Worm (Caenorhabditis elegans) whole organism, L1 larva: ENCODE measurements around the gene C11G6.2.

Source experiments
- C04F5.9 ChIP-seq: sonication (generic microtip); optimal IDR thresholded peaks from 2 replicates; lab custom pipeline; 2016; ENCODE audit warnings: missing genetic modification characterization, missing compliant biosample characterization
- aha-1 ChIP-seq: fragments of 150-350 bp; optimal IDR thresholded peaks from 2 replicates; lab custom pipeline; 2014; ENCODE audit warnings: missing biosample characterization, missing genetic modification characterization
- blmp-1 ChIP-seq: fragments of 150-350 bp; optimal IDR thresholded peaks from 2 replicates; lab custom pipeline; 2014; ENCODE audit warnings: missing biosample characterization, missing genetic modification characterization
- ceh-63 ChIP-seq: fragments of 200-800 bp; sonication (Bioruptor generic); optimal IDR thresholded peaks from 2 replicates; lab custom pipeline; 2018; ENCODE audit warnings: mild to moderate bottlenecking, missing genetic modification characterization, missing compliant biosample characterization
- dsc-1 ChIP-seq: sonication (generic microtip); optimal IDR thresholded peaks from 2 replicates; lab custom pipeline; 2016; ENCODE audit warnings: mild to moderate bottlenecking, missing genetic modification characterization, missing compliant biosample characterization
- efl-3 ChIP-seq: fragments of 200-800 bp; sonication (Bioruptor generic); optimal IDR thresholded peaks from 2 replicates; lab custom pipeline; 2018; ENCODE audit warnings: mild to moderate bottlenecking, missing genetic modification characterization, missing compliant biosample characterization
- egl-13 ChIP-seq: sonication (generic microtip); optimal IDR thresholded peaks from 2 replicates; lab custom pipeline; 2016; ENCODE audit warnings: missing genotype, missing genetic modification reagents, missing genetic modification characterization, missing compliant biosample characterization
- egl-27 ChIP-seq, 2 experiments: fragments of 150-350 bp in 1 of 2; sonication (generic microtip); optimal IDR thresholded peaks; 3 replicates each; lab custom pipeline; 2017 to 2018; ENCODE audit warnings: missing biosample characterization in 2 of 2, missing genetic modification characterization in 2 of 2, missing genetic modification reagents in 2 of 2
- elt-2 ChIP-seq: sonication (generic microtip); optimal IDR thresholded peaks from 2 replicates; lab custom pipeline; 2016; ENCODE audit warnings: missing genetic modification characterization, mild to moderate bottlenecking, inconsistent platforms, missing compliant biosample characterization, missing genetic modification reagents
- fkh-10 ChIP-seq: sonication (generic microtip); optimal IDR thresholded peaks from 2 replicates; lab custom pipeline; 2017; ENCODE audit warnings: missing biosample characterization, missing genetic modification reagents, missing genetic modification characterization
- fkh-8 ChIP-seq: sonication (generic microtip); optimal IDR thresholded peaks from 2 replicates; lab custom pipeline; 2016; ENCODE audit warnings: mild to moderate bottlenecking, missing genetic modification characterization, missing compliant biosample characterization
- fos-1 ChIP-seq: fragments of 150-350 bp; optimal IDR thresholded peaks from 2 replicates; lab custom pipeline; 2014; ENCODE audit warnings: missing biosample characterization, missing genetic modification characterization
- grh-1 ChIP-seq: fragments of 200-800 bp; sonication (Bioruptor generic); IDR thresholded peaks from 2 replicates; pipeline ENCODE4 v1.3.6; 2022; ENCODE audit warnings: missing genetic modification reagents, missing genetic modification characterization, missing compliant biosample characterization
- hlh-17 ChIP-seq: fragments of 200-800 bp; sonication (Bioruptor generic); optimal IDR thresholded peaks from 2 replicates; lab custom pipeline; 2018; ENCODE audit warnings: missing genetic modification characterization, mild to moderate bottlenecking, missing compliant biosample characterization, moderate library complexity, borderline replicate concordance
- hlh-4 ChIP-seq: sonication (generic microtip); optimal IDR thresholded peaks from 2 replicates; lab custom pipeline; 2016; ENCODE audit warnings: mild to moderate bottlenecking, missing genetic modification characterization, missing compliant biosample characterization
- hpl-2 ChIP-seq: fragments of 150-350 bp; optimal IDR thresholded peaks from 2 replicates; lab custom pipeline; 2014; ENCODE audit warnings: missing biosample characterization, missing genetic modification reagents, missing genetic modification characterization
- jun-1 ChIP-seq: fragments of 150-350 bp; optimal IDR thresholded peaks from 2 replicates; lab custom pipeline; 2014; ENCODE audit warnings: missing biosample characterization, missing genetic modification reagents, missing genetic modification characterization
- lin-14 ChIP-seq: fragments of 200-800 bp; sonication (Bioruptor generic); optimal IDR thresholded peaks from 2 replicates; lab custom pipeline; 2018; ENCODE audit warnings: mild to moderate bottlenecking, missing genetic modification characterization, moderate library complexity, missing compliant biosample characterization
- lin-35 ChIP-seq, 2 experiments: fragments of 150-350 bp; optimal IDR thresholded peaks; 2 replicates each; lab custom pipeline; 2014; ENCODE audit warnings: missing biosample characterization in 2 of 2, missing genetic modification characterization in 2 of 2, missing genetic modification reagents in 2 of 2
- lin-39 ChIP-seq: fragments of 150-350 bp; optimal IDR thresholded peaks from 2 replicates; lab custom pipeline; 2014; ENCODE audit warnings: missing biosample characterization, missing genetic modification reagents, missing genetic modification characterization
- lir-3 ChIP-seq: sonication (generic microtip); optimal IDR thresholded peaks from 2 replicates; lab custom pipeline; 2016; ENCODE audit warnings: mild to moderate bottlenecking, missing genetic modification characterization, moderate library complexity, missing compliant biosample characterization; ENCODE audit not compliant: poor library complexity
- lsy-2 ChIP-seq, 2 experiments: fragments of 150-350 bp; optimal IDR thresholded peaks; 2 replicates each; lab custom pipeline; 2014; ENCODE audit warnings: missing biosample characterization in 2 of 2, missing genetic modification characterization in 2 of 2
- mdl-1 ChIP-seq, 2 experiments: fragments of 150-350 bp; optimal IDR thresholded peaks; 2 replicates each; lab custom pipeline; 2014 to 2017; ENCODE audit warnings: missing biosample characterization in 2 of 2, missing genetic modification characterization in 2 of 2, inconsistent platforms in 1 of 2
- nhr-20 ChIP-seq: sonication (generic microtip); optimal IDR thresholded peaks from 2 replicates; lab custom pipeline; 2016; ENCODE audit warnings: mild to moderate bottlenecking, missing genetic modification characterization, missing compliant biosample characterization
- nhr-237 ChIP-seq: fragments of 150-350 bp; optimal IDR thresholded peaks from 2 replicates; lab custom pipeline; 2014; ENCODE audit warnings: missing biosample characterization, missing genetic modification characterization
- nhr-47 ChIP-seq: sonication (generic microtip); optimal IDR thresholded peaks from 2 replicates; lab custom pipeline; 2016; ENCODE audit warnings: mild to moderate bottlenecking, missing genetic modification characterization, moderate library complexity, missing compliant biosample characterization
- nhr-71 ChIP-seq: sonication (generic microtip); optimal IDR thresholded peaks from 2 replicates; lab custom pipeline; 2016; ENCODE audit warnings: mild to moderate bottlenecking, missing genetic modification characterization, moderate library complexity, missing compliant biosample characterization
- nhr-85 ChIP-seq: sonication (generic microtip); peaks from one replicate; lab custom pipeline; 2016; ENCODE audit warnings: missing genetic modification characterization, inconsistent platforms, missing compliant biosample characterization
- pag-3 ChIP-seq: sonication (generic microtip); optimal IDR thresholded peaks from 2 replicates; lab custom pipeline; 2017; ENCODE audit warnings: missing genetic modification characterization, mild to moderate bottlenecking, missing compliant biosample characterization, antibody characterized with exemption, borderline replicate concordance; ENCODE audit not compliant: insufficient read depth
- pax-3 ChIP-seq: fragments of 200-800 bp; sonication (Bioruptor generic); optimal IDR thresholded peaks from 2 replicates; lab custom pipeline; 2018; ENCODE audit warnings: mild to moderate bottlenecking, missing genetic modification characterization, moderate library complexity, missing compliant biosample characterization
- rnt-1 ChIP-seq: sonication (generic microtip); optimal IDR thresholded peaks from 2 replicates; lab custom pipeline; 2016; ENCODE audit warnings: mild to moderate bottlenecking, missing genetic modification characterization, moderate library complexity, missing compliant biosample characterization
- snpc-4 ChIP-seq: fragments of 150-350 bp; optimal IDR thresholded peaks from 2 replicates; lab custom pipeline; 2014; ENCODE audit warnings: missing biosample characterization, missing genetic modification characterization
- snu-23 ChIP-seq: sonication (generic microtip); optimal IDR thresholded peaks from 2 replicates; lab custom pipeline; 2016; ENCODE audit warnings: missing genetic modification characterization, missing compliant biosample characterization
- swsn-7 ChIP-seq: sonication (generic microtip); optimal IDR thresholded peaks from 2 replicates; lab custom pipeline; 2016; ENCODE audit warnings: missing genetic modification characterization, missing compliant biosample characterization
- tbx-2 ChIP-seq: sonication (generic microtip); optimal IDR thresholded peaks from 2 replicates; lab custom pipeline; 2016; ENCODE audit warnings: missing genetic modification characterization, missing compliant biosample characterization
- tlp-1 ChIP-seq: fragments of 150-350 bp; optimal IDR thresholded peaks from 2 replicates; lab custom pipeline; 2014; ENCODE audit warnings: missing biosample characterization, missing genetic modification characterization
- unc-30 ChIP-seq: sonication (generic microtip); optimal IDR thresholded peaks from 2 replicates; lab custom pipeline; 2017; ENCODE audit warnings: missing biosample characterization, missing genetic modification characterization
- unc-86 ChIP-seq: sonication (generic microtip); optimal IDR thresholded peaks from 2 replicates; lab custom pipeline; 2016; ENCODE audit warnings: missing genetic modification characterization, missing compliant biosample characterization
- xbp-1 ChIP-seq: sonication (generic microtip); optimal IDR thresholded peaks from 2 replicates; lab custom pipeline; 2016; ENCODE audit warnings: missing genetic modification characterization, missing compliant biosample characterization
- zag-1 ChIP-seq: fragments of 150-350 bp; optimal IDR thresholded peaks from 2 replicates; lab custom pipeline; 2014; ENCODE audit warnings: missing biosample characterization, missing genetic modification characterization
- zip-4 ChIP-seq: fragments of 200-800 bp; sonication (Bioruptor generic); optimal IDR thresholded peaks from 2 replicates; lab custom pipeline; 2018; ENCODE audit warnings: mild to moderate bottlenecking, missing genetic modification characterization, moderate library complexity, missing compliant biosample characterization
- ztf-11 ChIP-seq, 2 experiments: sonication (generic microtip); optimal IDR thresholded peaks; 2 replicates each; lab custom pipeline; 2016 to 2017; ENCODE audit warnings: missing genetic modification characterization in 2 of 2, missing biosample characterization in 1 of 2, missing compliant biosample characterization in 1 of 2

C11G6.2 gene

ce11 chrX:16349019-16349418 lies 20.6 kb downstream of the C11G6.2 start (continued):
- TF ChIP-seq lin-39 (tag; lab: Kevin White, UChicago) (no peak), nhr-71 (tag; lab: Kevin White, UChicago) (peak; percentile 64), zag-1 (tag; lab: Kevin White, UChicago) (no peak), pax-3 (tag; lab: Kevin White, UChicago) (no peak), fkh-10 (no peak), mdl-1 (tag; optimal IDR thresholded peaks at IDR 0.05; lab: Kevin White, UChicago) (peak in 1 of 2 experiments; percentile 57), aha-1 (tag; lab: Kevin White, UChicago) (no peak), C04F5.9 (tag; lab: Kevin White, UChicago) (no peak)

DNA sequence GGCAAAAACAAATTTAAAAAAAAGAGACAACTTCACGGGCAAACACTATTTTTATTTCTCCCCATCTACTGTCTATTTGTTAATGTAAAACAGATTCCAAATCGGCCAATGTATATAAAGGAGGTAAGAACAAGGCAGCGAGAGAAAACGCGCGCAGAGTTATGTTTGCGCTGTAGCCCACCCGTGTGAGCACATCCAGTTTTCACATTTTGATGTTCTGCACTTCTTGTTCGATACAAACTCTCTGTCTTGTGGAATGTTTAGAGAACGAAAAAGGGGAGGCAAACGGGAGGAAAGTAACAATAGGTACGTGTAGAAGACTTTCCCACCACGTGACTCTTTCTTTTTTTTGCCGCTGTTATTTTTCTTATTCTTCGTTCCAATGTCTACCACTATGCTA lies 24.1 kb downstream of the C11G6.2 start:
- no peak for TF ChIP-seq lir-3 (tag; lab: Kevin White, UChicago)
- no peak for TF ChIP-seq lsy-2 (tag; optimal IDR thresholded peaks at IDR 0.05; lab: Kevin White, UChicago)
- TF ChIP-seq nhr-47: no peak
- TF ChIP-seq blmp-1 (tag; lab: Kevin White, UChicago): no peak
- TF ChIP-seq grh-1 (GFP tag; lab: Robert Waterston, UW): no peak
- no peak for TF ChIP-seq egl-13
- TF ChIP-seq nhr-85 (tag; lab: Kevin White, UChicago): peak; percentile 46
- TF ChIP-seq fkh-8 (tag; lab: Kevin White, UChicago): no peak
- TF ChIP-seq zag-1 (tag; lab: Kevin White, UChicago): no peak
- TF ChIP-seq hpl-2 (GFP tag; lab: Kevin White, UChicago): no peak
- peak in 1 of 2 experiments; percentile 43 for TF ChIP-seq lin-35 (GFP tag; optimal IDR thresholded peaks at IDR 0.05; lab: Kevin White, UChicago)
- no peak for TF ChIP-seq zip-4
- TF ChIP-seq snpc-4 (tag; lab: Kevin White, UChicago): no peak
- no peak for TF ChIP-seq jun-1 (tag; lab: Kevin White, UChicago)
- peak; percentile 33 for TF ChIP-seq nhr-20 (tag; lab: Kevin White, UChicago)
- no peak for TF ChIP-seq ztf-11 (tag; optimal IDR thresholded peaks at IDR 0.05; lab: Kevin White, UChicago)
- TF ChIP-seq hlh-17 (GFP tag; lab: Kevin White, UChicago): no peak
- peak in 1 of 2 experiments; percentile 42 for TF ChIP-seq mdl-1 (tag; optimal IDR thresholded peaks at IDR 0.05; lab: Kevin White, UChicago)
- peak; percentile 33 for TF ChIP-seq lin-14 (GFP tag; lab: Kevin White, UChicago)
- no peak for TF ChIP-seq unc-30 (tag; lab: Kevin White, UChicago)
- TF ChIP-seq rnt-1 (tag; lab: Kevin White, UChicago): no peak
- TF ChIP-seq hlh-4: no peak
- TF ChIP-seq efl-3: no peak
- TF ChIP-seq tbx-2 (tag; lab: Kevin White, UChicago): peak; percentile 59
- no peak for TF ChIP-seq tlp-1 (tag; lab: Kevin White, UChicago)
- TF ChIP-seq dsc-1 (tag; lab: Kevin White, UChicago): no peak
- no peak for TF ChIP-seq elt-2 (tag; lab: Kevin White, UChicago)
- TF ChIP-seq fos-1 (tag; lab: Kevin White, UChicago): no peak

- TF ChIP-seq swsn-7 (tag; lab: Kevin White, UChicago): no peak
- no peak for TF ChIP-seq unc-86 (tag; lab: Kevin White, UChicago)
- TF ChIP-seq jun-1 (tag; lab: Kevin White, UChicago): no peak
- TF ChIP-seq nhr-85 (tag; lab: Kevin White, UChicago): peak; percentile 61
- peak; percentile 16 for TF ChIP-seq nhr-237 (tag; lab: Kevin White, UChicago)
- TF ChIP-seq fkh-8 (tag; lab: Kevin White, UChicago): no peak
- peak; percentile 38 for TF ChIP-seq lin-14 (GFP tag; lab: Kevin White, UChicago)
- peak in 1 of 2 experiments; percentile 17 for TF ChIP-seq lsy-2 (tag; optimal IDR thresholded peaks at IDR 0.05; lab: Kevin White, UChicago)
- TF ChIP-seq blmp-1 (tag; lab: Kevin White, UChicago): peak; percentile 29
- TF ChIP-seq mdl-1 (tag; optimal IDR thresholded peaks at IDR 0.05; lab: Kevin White, UChicago): no peak
- peak; percentile 5 for TF ChIP-seq snu-23 (GFP tag; lab: Kevin White, UChicago)
- TF ChIP-seq egl-27 (tag; optimal IDR thresholded peaks at IDR 0.05; lab: Kevin White, UChicago): no peak
- no peak for TF ChIP-seq pag-3 (tag; lab: Kevin White, UChicago)
- TF ChIP-seq ceh-63 (GFP tag; lab: Kevin White, UChicago): no peak
- TF ChIP-seq xbp-1 (tag; lab: Kevin White, UChicago): no peak
Measured at ce11 chrX:16354598-16355211, 26.3 kb downstream of the C11G6.2 start, which contains the start of gene nhr-28. Gene nhr-28, plus strand, starts transcription at chrX:16354976.
